Fruit fly (Drosophila melanogaster) S2 (cell line): ENCODE measurements around the gene Aldh7A1.

Source experiments
- CG8478 ChIP-seq: fragments of >200 bp; optimal IDR thresholded peaks from 2 replicates; lab custom pipeline; 2018
- CTCF ChIP-seq, 2 experiments: fragments of >200 bp; optimal IDR thresholded peaks; 2 replicates each; lab custom pipeline; 2018

- no peak for TF ChIP-seq CG8478 (lab: Kevin White, UChicago)
- TF ChIP-seq CTCF (optimal IDR thresholded peaks at IDR 0.05; lab: Kevin White, UChicago), result no peak
These were observed 37.1 kb downstream of the Aldh7A1 start for dm6 chr3L:19231608-19232007.
